Fruit fly (Drosophila melanogaster): Measurements from ENCODE around the gene CG10163.

CG10163 gene

DNA sequence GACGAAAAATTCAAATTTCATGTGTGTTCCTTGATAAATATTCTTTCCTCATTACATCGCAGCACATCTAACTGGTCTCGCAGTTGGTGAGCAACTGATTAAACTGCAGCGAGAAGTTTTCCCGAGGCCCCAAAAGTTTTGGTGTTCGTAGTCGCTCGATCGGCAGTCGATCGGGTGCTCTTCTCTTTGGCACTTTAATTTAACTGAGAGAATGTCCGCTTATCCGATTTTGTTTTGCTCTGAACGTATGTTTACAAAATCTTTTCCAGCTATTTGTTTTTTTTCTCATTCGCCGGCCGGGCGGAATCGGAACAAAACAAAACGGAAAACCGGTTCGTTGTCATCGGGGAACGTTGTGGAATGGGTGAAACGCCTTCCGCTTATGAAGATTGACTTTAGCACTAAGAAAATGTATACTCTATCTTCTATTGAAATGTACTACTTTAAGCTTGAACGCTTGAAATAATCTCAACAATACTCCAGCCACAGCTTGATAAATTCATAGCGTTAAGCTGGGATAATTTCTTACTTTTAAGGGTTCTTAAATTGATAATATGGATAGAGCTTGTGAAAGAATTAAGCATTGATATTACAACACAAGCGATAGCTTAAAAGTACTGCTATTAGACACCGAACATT lies 39.9 kb downstream of the CG10163 start (continued):
- TF ChIP-seq Ravus (GFP tag; IDR thresholded peaks at IDR 0.05) (no peak), CG10654 (GFP tag; optimal IDR thresholded peaks at IDR 0.05) (no peak), Bgb (GFP tag; IDR thresholded peaks at IDR 0.05; ENCODE audit: partially characterized antibody) (0 out of 2 replicates have a peak, but pooled peaks have one; percentile 12), unpg (GFP tag; optimal IDR thresholded peaks at IDR 0.05) (peak; percentile 37), usp (GFP tag; optimal IDR thresholded peaks at IDR 0.05) (no peak), shn (GFP tag; optimal IDR thresholded peaks at IDR 0.05) (no peak), CG7745 (tag; optimal IDR thresholded peaks at IDR 0.05) (peak; percentile 29), CG14014 (GFP tag; IDR thresholded peaks at IDR 0.05) (no peak), CG8944 (GFP tag; optimal IDR thresholded peaks at IDR 0.05) (no peak), CG12155 (GFP tag; optimal IDR thresholded peaks at IDR 0.05) (peak; percentile 89), CG6813 (GFP tag; optimal IDR thresholded peaks at IDR 0.05) (peak; percentile 56), Atf-2 (GFP tag; optimal IDR thresholded peaks at IDR 0.05) (no peak), CG10979 (tag; optimal IDR thresholded peaks at IDR 0.05) (peak; percentile 10), wdn (GFP tag; IDR thresholded peaks at IDR 0.05) (no peak), ci (GFP tag; IDR thresholded peaks at IDR 0.05) (peak; percentile 78; the same call in 2 of the 3 replicates), CG17802 (tag; optimal IDR thresholded peaks at IDR 0.05) (no peak), Drgx (GFP tag; IDR thresholded peaks at IDR 0.05) (peak; percentile 55), dimm (GFP tag; IDR thresholded peaks at IDR 0.05) (no peak), CG9437 (GFP tag; optimal IDR thresholded peaks at IDR 0.05) (no peak), D19B (GFP tag; optimal IDR thresholded peaks at IDR 0.05) (no peak), ac (GFP tag; optimal IDR thresholded peaks at IDR 0.05) (peak; percentile 32), vfl (GFP tag; optimal IDR thresholded peaks at IDR 0.05) (no peak), ken (GFP tag; IDR thresholded peaks at IDR 0.05) (no peak), CG31441 (GFP tag; IDR thresholded peaks at IDR 0.05) (no peak), BEAF-32 (GFP tag; optimal IDR thresholded peaks at IDR 0.05) (no peak), CG18764 (GFP tag; optimal IDR thresholded peaks at IDR 0.05) (no peak), onecut (GFP tag; IDR thresholded peaks at IDR 0.05) (peak; percentile 24; the same call in 1 of the 2 replicates), CG2678 (tag; optimal IDR thresholded peaks at IDR 0.05) (no peak), CG2199 (GFP tag; IDR thresholded peaks at IDR 0.05) (peak; percentile 57; the same call in 1 of the 3 replicates), HLHmδ (GFP tag; optimal IDR thresholded peaks at IDR 0.05) (no peak), CG11560 (tag; IDR thresholded peaks at IDR 0.05) (no peak), zfh1 (GFP tag; IDR thresholded peaks at IDR 0.05) (no peak), Fer2 (tag; optimal IDR thresholded peaks at IDR 0.05) (no peak), CG10267 (tag; optimal IDR thresholded peaks at IDR 0.05) (no peak), CG3838 (GFP tag; optimal IDR thresholded peaks at IDR 0.05) (no peak), inv (GFP tag; IDR thresholded peaks at IDR 0.05; ENCODE audit: partially characterized antibody) (no peak), CG42726 (GFP tag; IDR thresholded peaks at IDR 0.05; ENCODE audit: partially characterized antibody) (no peak), zen2 (GFP tag; IDR thresholded peaks at IDR 0.05; ENCODE audit: partially characterized antibody) (peak; percentile 55; the same call in 1 of the 3 replicates), fd102C (GFP tag; optimal IDR thresholded peaks at IDR 0.05) (no peak), ranshi (GFP tag; IDR thresholded peaks at IDR 0.05) (no peak), PHDP (tag; optimal IDR thresholded peaks at IDR 0.05) (peak; percentile 43), lmd (GFP tag; IDR thresholded peaks at IDR 0.05) (no peak), gce (GFP tag; IDR thresholded peaks at IDR 0.05) (peak; percentile 64; the same call in 1 of the 3 replicates), CG16815 (GFP tag; optimal IDR thresholded peaks at IDR 0.05) (no peak), Dfd (GFP tag; optimal IDR thresholded peaks at IDR 0.05) (no peak), CG16779 (GFP tag; IDR thresholded peaks at IDR 0.05) (no peak), CG6765 (GFP tag; optimal IDR thresholded peaks at IDR 0.05) (no peak), CHES-1-like (GFP tag; optimal IDR thresholded peaks at IDR 0.05) (no peak), CG10366 (GFP tag; IDR thresholded peaks at IDR 0.05) (no peak), Fer1 (GFP tag; optimal IDR thresholded peaks at IDR 0.05) (peak; percentile 39)
